Fruit fly (Drosophila melanogaster): ENCODE measurements around the gene PIG-Q.

dm6 chrX:16318858-16319557 lies 39.9 kb upstream of the PIG-Q start:
- no peak for TF ChIP-seq usp (GFP tag; optimal IDR thresholded peaks at IDR 0.05)
- TF ChIP-seq Mio (GFP tag; optimal IDR thresholded peaks at IDR 0.05), result no peak
- TF ChIP-seq Myc (optimal IDR thresholded peaks at IDR 0.05), result no peak
- no peak for TF ChIP-seq pan (optimal IDR thresholded peaks at IDR 0.05)
- no peak for TF ChIP-seq Dfd (GFP tag; optimal IDR thresholded peaks at IDR 0.05)
- TF ChIP-seq sv (GFP tag; optimal IDR thresholded peaks at IDR 0.05), result no peak
- TF ChIP-seq Hnf4 (GFP tag; optimal IDR thresholded peaks at IDR 0.05), result no peak
- peak; percentile 6 for TF ChIP-seq rgr (GFP tag; optimal IDR thresholded peaks at IDR 0.05)
- TF ChIP-seq foxo (GFP tag; optimal IDR thresholded peaks at IDR 0.05), result peak in 1 of 2 experiments; percentile 53
- TF ChIP-seq psq (GFP tag; optimal IDR thresholded peaks at IDR 0.05), result peak; percentile 22
- TF ChIP-seq dsf (GFP tag; optimal IDR thresholded peaks at IDR 0.05; ENCODE audit: borderline replicate concordance), result no peak
- TF ChIP-seq Sp1 (GFP tag; optimal IDR thresholded peaks at IDR 0.05), result peak; percentile 27
